Fruit fly (Drosophila melanogaster) Kc167 (cell line): ENCODE measurements around the gene CG9626.

Experiments used
- Sin3A ChIP-seq: fragments of >200 bp; optimal IDR thresholded peaks from 2 replicates; lab custom pipeline; 2018; ENCODE audit warnings: missing external identifiers
- psq ChIP-seq: fragments of >200 bp; optimal IDR thresholded peaks from 2 replicates; lab custom pipeline; 2017; ENCODE audit warnings: missing external identifiers
- ttk ChIP-seq: sonication (Bioruptor generic); optimal IDR thresholded peaks from 2 replicates; lab custom pipeline; 2017; ENCODE audit warnings: missing external identifiers

DNA sequence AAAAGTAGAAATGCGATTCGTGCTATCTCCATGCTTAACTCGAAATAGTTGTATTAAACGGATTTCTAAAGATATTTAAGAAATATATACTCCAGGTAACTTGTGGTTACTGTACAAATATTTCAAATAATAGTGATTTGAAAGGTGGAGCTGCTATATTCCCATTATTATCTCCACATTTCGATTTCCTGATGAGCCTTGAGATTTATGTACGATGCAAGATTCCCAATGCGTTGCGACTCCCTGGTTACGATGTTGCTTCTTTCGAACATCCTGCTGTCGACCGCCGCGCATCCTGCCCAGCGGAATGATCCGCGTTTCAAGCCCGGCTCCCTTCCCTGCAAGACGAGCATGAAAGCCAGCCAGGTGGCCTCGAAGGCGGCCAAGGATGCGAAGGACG, 11.3 kb upstream of the CG9626 start, which contains the start of the genes CG11694 and CG11698:
- TF ChIP-seq ttk (no peak), psq (lab: Kevin White, UChicago) (no peak), Sin3A (no peak)
